Worm (Caenorhabditis elegans): ENCODE data around the gene ZC449.4.

ZC449.4 gene

ce11 chrX:5060756-5061155 is 27.0 kb upstream of the ZC449.4 start, which contains the start of gene C24H10.3:
TSS of gene C24H10.3 (plus strand) at chrX:5061056.
- TF ChIP-seq ceh-43 (GFP tag; optimal IDR thresholded peaks at IDR 0.05) (no peak), zip-8 (tag; optimal IDR thresholded peaks at IDR 0.05) (no peak), tbx-8 (GFP tag; optimal IDR thresholded peaks at IDR 0.05) (no peak), ces-1 (GFP tag; optimal IDR thresholded peaks at IDR 0.05) (no peak), ztf-11 (tag; optimal IDR thresholded peaks at IDR 0.05) (no peak), elt-3 (tag; optimal IDR thresholded peaks at IDR 0.05) (no peak), lsy-2 (tag; optimal IDR thresholded peaks at IDR 0.05) (no peak), mep-1 (tag; optimal IDR thresholded peaks at IDR 0.05) (no peak), ceh-39 (tag; optimal IDR thresholded peaks at IDR 0.05) (no peak), drap-1 (GFP tag; optimal IDR thresholded peaks at IDR 0.05) (no peak), unc-120 (tag; optimal IDR thresholded peaks at IDR 0.05; ENCODE audit: poor library complexity, severe bottlenecking) (no peak), M03D4.4 (tag; optimal IDR thresholded peaks at IDR 0.05) (no peak), sem-2 (GFP tag; optimal IDR thresholded peaks at IDR 0.05) (no peak)

DNA sequence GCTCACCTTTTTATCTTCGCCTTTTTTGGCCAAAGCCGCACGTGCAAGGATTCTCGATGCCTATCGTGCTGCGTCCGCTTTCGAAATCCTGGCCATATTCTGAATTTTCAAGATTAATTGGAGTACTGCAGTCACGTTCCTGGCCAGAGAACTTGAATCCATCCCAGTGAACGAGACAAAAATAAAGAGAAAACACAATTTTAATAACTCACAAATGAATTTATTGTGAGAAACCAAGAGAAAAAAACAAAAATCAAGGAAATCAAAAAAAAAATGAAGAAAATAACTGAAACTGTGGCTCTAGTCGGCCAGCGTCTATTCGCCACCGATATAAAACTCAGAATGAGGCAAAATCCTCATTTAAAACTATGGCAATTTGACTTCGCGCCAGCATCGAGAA is 25.4 kb upstream of the ZC449.4 start, which contains the start of gene C24H10.4:
TSS of gene C24H10.4 (minus strand) at position 101 of the 400 bp plus-strand sequence.
- no peak for TF ChIP-seq ztf-11 (tag; optimal IDR thresholded peaks at IDR 0.05)
- TF ChIP-seq elt-3 (tag; optimal IDR thresholded peaks at IDR 0.05): no peak
- no peak for TF ChIP-seq drap-1 (GFP tag; optimal IDR thresholded peaks at IDR 0.05)
- no peak for TF ChIP-seq tbx-8 (GFP tag; optimal IDR thresholded peaks at IDR 0.05)
- no peak for TF ChIP-seq sem-2 (GFP tag; optimal IDR thresholded peaks at IDR 0.05)
- TF ChIP-seq lin-32 (GFP tag; optimal IDR thresholded peaks at IDR 0.05): no peak
- TF ChIP-seq mep-1 (tag; optimal IDR thresholded peaks at IDR 0.05): no peak
- no peak for TF ChIP-seq ham-2 (GFP tag; optimal IDR thresholded peaks at IDR 0.05)

DNA sequence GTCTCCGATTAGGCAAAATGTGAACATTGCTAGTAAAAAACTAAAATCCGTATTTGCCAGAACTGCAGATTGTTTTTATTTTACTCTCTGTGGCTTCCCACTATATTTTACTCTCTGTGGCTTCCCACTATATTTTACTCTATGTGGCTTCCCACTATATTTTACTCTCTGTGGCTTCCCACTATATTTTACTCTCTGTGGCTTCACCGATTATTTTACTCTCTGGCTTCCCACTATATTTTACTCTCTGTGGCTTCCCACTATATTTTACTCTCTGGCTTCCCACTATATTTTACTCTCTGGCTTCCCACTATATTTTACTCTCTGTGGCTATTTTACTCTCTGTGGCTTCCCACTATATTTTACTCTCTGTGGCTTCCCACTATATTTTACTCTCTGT is 22.4 kb upstream of the ZC449.4 start:
- TF ChIP-seq flh-1 (GFP tag; optimal IDR thresholded peaks at IDR 0.05) (peak; percentile 26), mls-2 (tag; optimal IDR thresholded peaks at IDR 0.05) (peak; percentile 90), lin-32 (GFP tag; optimal IDR thresholded peaks at IDR 0.05) (peak; percentile 73), M03D4.4 (tag; optimal IDR thresholded peaks at IDR 0.05) (peak; percentile 78), ceh-83 (GFP tag; optimal IDR thresholded peaks at IDR 0.05) (peak; percentile 80), ceh-43 (GFP tag; optimal IDR thresholded peaks at IDR 0.05) (peak; percentile 64), sem-2 (GFP tag; optimal IDR thresholded peaks at IDR 0.05) (peak; percentile 31), tbx-8 (GFP tag; optimal IDR thresholded peaks at IDR 0.05) (peak; percentile 81), sptf-1 (tag; optimal IDR thresholded peaks at IDR 0.05) (peak; percentile 89), bed-3 (GFP tag; optimal IDR thresholded peaks at IDR 0.05) (peak; percentile 68)

DNA sequence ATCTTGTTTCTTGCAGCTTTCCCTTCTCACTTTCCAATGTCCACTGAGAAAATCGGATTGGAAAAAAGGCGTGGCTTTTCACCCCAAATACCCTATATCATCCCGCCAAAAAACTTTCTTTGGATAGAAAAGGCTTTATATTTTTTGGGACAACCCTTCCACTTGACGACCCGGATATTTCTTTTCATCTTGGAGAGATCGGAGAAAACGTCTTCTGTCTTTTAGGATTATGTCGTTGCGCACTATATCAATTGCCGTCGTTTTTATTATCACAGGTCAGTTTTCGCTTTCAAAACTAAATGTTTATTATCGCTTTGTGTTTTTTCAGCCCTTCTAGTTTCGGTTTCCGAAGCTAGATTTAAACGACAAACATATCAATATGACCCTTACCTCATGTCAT is 10.1 kb upstream of the ZC449.4 start, which contains the start of gene Y64H9A.2:
TSS of gene Y64H9A.2 (plus strand) at position 90 of the 400 bp plus-strand sequence.
- TF ChIP-seq ceh-39 (tag; optimal IDR thresholded peaks at IDR 0.05): no peak
- no peak for TF ChIP-seq ham-2 (GFP tag; optimal IDR thresholded peaks at IDR 0.05)
- TF ChIP-seq unc-120 (tag; optimal IDR thresholded peaks at IDR 0.05; ENCODE audit: poor library complexity, severe bottlenecking): no peak

DNA sequence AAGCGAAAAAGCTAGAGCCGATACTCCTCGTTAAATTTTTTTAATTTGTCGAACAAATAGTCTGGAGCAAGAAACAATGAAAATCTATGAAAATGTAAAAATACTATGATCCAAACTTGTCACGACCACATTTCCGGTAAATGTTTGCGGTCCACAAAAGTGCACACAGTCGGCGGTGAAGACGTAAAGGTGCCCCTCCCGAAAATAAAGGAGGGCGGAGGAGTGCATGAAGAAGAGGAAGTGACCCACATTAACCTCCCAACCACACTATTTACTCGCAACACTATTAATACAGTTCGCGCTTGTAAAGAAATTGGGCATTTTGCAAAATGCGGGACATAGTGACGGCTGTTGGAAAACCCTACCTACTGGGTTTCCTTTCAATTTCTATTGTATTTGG is 6.3 kb upstream of the ZC449.4 start:
- TF ChIP-seq cnd-1 (tag; optimal IDR thresholded peaks at IDR 0.05): no peak
- no peak for TF ChIP-seq bed-3 (GFP tag; optimal IDR thresholded peaks at IDR 0.05)
- no peak for TF ChIP-seq ceh-43 (GFP tag; optimal IDR thresholded peaks at IDR 0.05)
- no peak for TF ChIP-seq mls-2 (tag; optimal IDR thresholded peaks at IDR 0.05)

ce11 chrX:5038812-5039211 is 5.0 kb upstream of the ZC449.4 start:
- TF ChIP-seq hlh-1 (tag; optimal IDR thresholded peaks at IDR 0.05) (peak; percentile 88), ceh-43 (GFP tag; optimal IDR thresholded peaks at IDR 0.05) (no peak), sptf-1 (tag; optimal IDR thresholded peaks at IDR 0.05) (no peak), nhr-28 (tag; optimal IDR thresholded peaks at IDR 0.05) (no peak), unc-62 (GFP tag; optimal IDR thresholded peaks at IDR 0.05) (peak; percentile 87), drap-1 (GFP tag; optimal IDR thresholded peaks at IDR 0.05) (no peak)

DNA sequence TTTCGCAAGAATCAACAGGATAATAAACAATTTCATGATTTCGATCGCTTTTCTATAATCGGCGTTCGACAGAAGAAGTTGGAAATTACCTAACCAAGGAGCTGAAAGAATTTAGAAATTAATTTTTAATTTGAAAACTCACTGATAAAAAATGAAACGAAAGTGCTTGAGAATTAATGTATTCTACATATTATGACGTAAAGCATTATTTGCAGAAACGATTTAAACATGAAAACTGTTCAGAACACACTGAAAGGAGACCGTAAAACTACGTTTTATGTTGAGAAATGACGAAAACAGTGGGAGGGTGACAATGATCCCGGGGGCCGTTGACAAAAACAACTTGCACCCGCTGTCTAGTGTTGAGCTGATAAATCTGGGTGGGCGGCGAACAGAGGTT is 3.9 kb upstream of the ZC449.4 start, which contains the start of gene ZC449.5:
TSS of gene ZC449.5 (minus strand) at position 101 of the 400 bp plus-strand sequence.
- TF ChIP-seq pha-4 (tag; optimal IDR thresholded peaks at IDR 0.05) (no peak), hlh-1 (tag; optimal IDR thresholded peaks at IDR 0.05) (no peak), sptf-1 (tag; optimal IDR thresholded peaks at IDR 0.05) (no peak), lin-13 (tag; optimal IDR thresholded peaks at IDR 0.05) (no peak)

Measured in whole organism, mixed stage, embryonic.